Fruit fly (Drosophila melanogaster): ENCODE results near the gene CG31272.

The CG31272 gene

DNA sequence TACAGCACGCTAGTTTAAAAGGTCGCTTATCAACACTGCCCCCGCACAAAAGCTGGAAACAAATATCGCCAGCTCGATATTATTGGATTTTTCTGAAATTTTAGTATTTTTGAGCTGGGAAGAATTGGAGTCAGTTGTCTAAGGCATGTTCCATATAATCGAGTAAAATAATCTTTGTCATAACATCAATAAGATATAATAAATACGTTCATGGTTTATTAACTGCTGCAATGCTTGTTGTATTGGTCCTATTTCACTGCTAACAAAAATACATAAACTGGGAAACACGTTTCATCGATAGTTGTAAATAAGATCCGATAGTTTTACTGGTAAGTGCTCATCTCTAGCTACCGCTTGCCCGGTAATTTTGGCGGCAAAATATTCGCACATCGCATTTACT, 29.0 kb upstream of the CG31272 start, which contains the start of the genes Art1 and Mcm5 (continued):
- TF ChIP-seq CoRest (tag; optimal IDR thresholded peaks at IDR 0.05) (peak; percentile 80), Dbx (GFP tag; IDR thresholded peaks at IDR 0.05) (peak; percentile 55; the same call in 1 of the 3 replicates), CG17385 (GFP tag; optimal IDR thresholded peaks at IDR 0.05) (peak; percentile 2), Nf-YA (GFP tag; IDR thresholded peaks at IDR 0.05) (no peak), ac (GFP tag; optimal IDR thresholded peaks at IDR 0.05) (no peak), crc (GFP tag; optimal IDR thresholded peaks at IDR 0.05) (no peak), MESR4 (GFP tag; optimal IDR thresholded peaks at IDR 0.05) (peak; percentile 11), CG12155 (GFP tag; optimal IDR thresholded peaks at IDR 0.05) (peak; percentile 61), wor (GFP tag; IDR thresholded peaks at IDR 0.05) (no peak), pzg (GFP tag; optimal IDR thresholded peaks at IDR 0.05) (peak; percentile 78), CG4854 (GFP tag; optimal IDR thresholded peaks at IDR 0.05) (peak; percentile 46), her (GFP tag; optimal IDR thresholded peaks at IDR 0.05) (no peak), Dad (GFP tag; optimal IDR thresholded peaks at IDR 0.05) (peak; percentile 49), Six4 (GFP tag; optimal IDR thresholded peaks at IDR 0.05) (no peak), eve (GFP tag; optimal IDR thresholded peaks at IDR 0.05) (no peak), Dfd (GFP tag; optimal IDR thresholded peaks at IDR 0.05) (no peak), CG3281 (GFP tag; optimal IDR thresholded peaks at IDR 0.05) (no peak), Awh (GFP tag; IDR thresholded peaks at IDR 0.05) (no peak), chinmo (GFP tag; IDR thresholded peaks at IDR 0.05; ENCODE audit: partially characterized antibody) (0 out of 4 replicates have a peak, but pooled peaks have one; percentile 73), disco-r (GFP tag; optimal IDR thresholded peaks at IDR 0.05) (no peak), CG13894 (tag; optimal IDR thresholded peaks at IDR 0.05) (no peak), kni (GFP tag; optimal IDR thresholded peaks at IDR 0.05) (no peak), Camta (GFP tag; optimal IDR thresholded peaks at IDR 0.05) (peak; percentile 33), CG11398 (GFP tag; optimal IDR thresholded peaks at IDR 0.05) (peak; percentile 8), CG18011 (GFP tag; optimal IDR thresholded peaks at IDR 0.05) (no peak), ash1 (GFP tag; optimal IDR thresholded peaks at IDR 0.05) (no peak), hkb (optimal IDR thresholded peaks at IDR 0.05) (no peak), hkb (GFP tag; IDR thresholded peaks at IDR 0.05) (no peak), Drgx (GFP tag; IDR thresholded peaks at IDR 0.05) (no peak), Gsc (GFP tag; IDR thresholded peaks at IDR 0.05) (no peak), CG10979 (tag; optimal IDR thresholded peaks at IDR 0.05) (peak; percentile 19), CG7987 (GFP tag; optimal IDR thresholded peaks at IDR 0.05) (no peak), NK7.1 (GFP tag; optimal IDR thresholded peaks at IDR 0.05) (peak; percentile 34), CG16815 (GFP tag; optimal IDR thresholded peaks at IDR 0.05) (no peak), B-H2 (GFP tag; optimal IDR thresholded peaks at IDR 0.05) (peak; percentile 7), ham (GFP tag; IDR thresholded peaks at IDR 0.05) (no peak), Blimp-1 (GFP tag; optimal IDR thresholded peaks at IDR 0.05) (no peak), pros (GFP tag; optimal IDR thresholded peaks at IDR 0.05) (no peak), ftz-f1 (GFP tag; optimal IDR thresholded peaks at IDR 0.05) (no peak), Myb (GFP tag; optimal IDR thresholded peaks at IDR 0.05) (peak; percentile 58), Hr78 (GFP tag; optimal IDR thresholded peaks at IDR 0.05) (no peak), CG7786 (GFP tag; optimal IDR thresholded peaks at IDR 0.05) (peak; percentile 47), Tbp (GFP tag; optimal IDR thresholded peaks at IDR 0.05) (no peak), hbn (GFP tag; IDR thresholded peaks at IDR 0.05; ENCODE audit: partially characterized antibody) (peak; percentile 91), croc (GFP tag; conservative IDR thresholded peaks at IDR 0.05) (peak; percentile 17; the same call in 1 of the 3 replicates), stc (GFP tag; IDR thresholded peaks at IDR 0.05) (no peak), CG12659 (GFP tag; optimal IDR thresholded peaks at IDR 0.05) (peak; percentile 78), mam (GFP tag; optimal IDR thresholded peaks at IDR 0.05) (peak; percentile 52), sd (tag; optimal IDR thresholded peaks at IDR 0.05) (peak; percentile 16), sima (GFP tag; optimal IDR thresholded peaks at IDR 0.05) (no peak), row (GFP tag; IDR thresholded peaks at IDR 0.05) (peak; percentile 83), Chrac-16 (GFP tag; optimal IDR thresholded peaks at IDR 0.05) (peak; percentile 26)

Measured in whole organism, embryonic.